Fruit fly (Drosophila melanogaster) whole organism: ENCODE data around the gene Arts.

Experiments used
- CG8478 ChIP-seq: fragments of >200 bp; optimal IDR thresholded peaks from 2 replicates; lab custom pipeline; 2018; ENCODE audit warnings: inconsistent platforms
- Dll ChIP-seq: fragments of >200 bp; optimal IDR thresholded peaks from 2 replicates; lab custom pipeline; 2017
- EcR ChIP-seq, 2 experiments: fragments of >200 bp; optimal IDR thresholded peaks; 2 replicates each; lab custom pipeline; 2017; ENCODE audit warnings: missing biosample characterization in 2 of 2, missing genetic modification characterization in 2 of 2, missing genetic modification reagents in 2 of 2
- pan ChIP-seq: fragments of >200 bp; optimal IDR thresholded peaks from 2 replicates; lab custom pipeline; 2017
- psq ChIP-seq: fragments of >200 bp; optimal IDR thresholded peaks from 2 replicates; lab custom pipeline; 2017
- usp ChIP-seq: fragments of >200 bp; optimal IDR thresholded peaks from 2 replicates; lab custom pipeline; 2017; ENCODE audit warnings: missing biosample characterization, missing genetic modification characterization, mixed read lengths

The Arts gene

dm6 chr3L:16580049-16580448, 22.6 kb upstream of the Arts start, which contains the start of gene nxf2:
TSS of gene nxf2 (minus strand) at chr3L:16580306.
- TF ChIP-seq usp (GFP tag; lab: Kevin White, UChicago) (no peak), psq (lab: Kevin White, UChicago) (no peak), pan (no peak), EcR (GFP tag; optimal IDR thresholded peaks at IDR 0.05; lab: Kevin White, UChicago) (no peak), Dll (lab: Kevin White, UChicago) (no peak), CG8478 (lab: Kevin White, UChicago) (no peak)

dm6 chr3L:16581201-16581705, 21.4 kb upstream of the Arts start, which contains the start of gene Smn:
TSS of gene Smn (minus strand) at chr3L:16581547.
- TF ChIP-seq psq (lab: Kevin White, UChicago) (no peak), pan (no peak), CG8478 (lab: Kevin White, UChicago) (no peak)

dm6 chr3L:16582678-16583315, 19.9 kb upstream of the Arts start, which contains the start of gene Rpn12:
TSS of gene Rpn12 (plus strand) at chr3L:16583028.
- TF ChIP-seq Dll (lab: Kevin White, UChicago), result no peak
- TF ChIP-seq psq (lab: Kevin White, UChicago), result no peak
- TF ChIP-seq EcR (GFP tag; optimal IDR thresholded peaks at IDR 0.05; lab: Kevin White, UChicago), result no peak
- TF ChIP-seq usp (GFP tag; lab: Kevin White, UChicago), result no peak
- no peak for TF ChIP-seq pan
- TF ChIP-seq CG8478 (lab: Kevin White, UChicago), result no peak

dm6 chr3L:16584074-16584578, 18.5 kb upstream of the Arts start, which contains the start of gene UQCR-C2:
TSS of gene UQCR-C2 (plus strand) at chr3L:16584124.
- TF ChIP-seq usp (GFP tag; lab: Kevin White, UChicago), result no peak
- no peak for TF ChIP-seq Dll (lab: Kevin White, UChicago)

- TF ChIP-seq CG8478 (lab: Kevin White, UChicago) (no peak), pan (no peak), psq (lab: Kevin White, UChicago) (no peak), Dll (lab: Kevin White, UChicago) (no peak), EcR (GFP tag; optimal IDR thresholded peaks at IDR 0.05; lab: Kevin White, UChicago) (no peak), usp (GFP tag; lab: Kevin White, UChicago) (no peak)
Observed at dm6 chr3L:16586989-16587388, 15.7 kb upstream of the Arts start, which contains the start of the genes Syx8 and CG32163. TSS of gene Syx8 (minus strand) at chr3L:16587057. TSS of gene CG32163 (plus strand) at chr3L:16587157.

dm6 chr3L:16587994-16588622, 14.5 kb upstream of the Arts start:
- no peak for TF ChIP-seq psq (lab: Kevin White, UChicago)

- TF ChIP-seq pan, result no peak
- no peak for TF ChIP-seq psq (lab: Kevin White, UChicago)
- no peak for TF ChIP-seq EcR (GFP tag; optimal IDR thresholded peaks at IDR 0.05; lab: Kevin White, UChicago)
- TF ChIP-seq CG8478 (lab: Kevin White, UChicago), result no peak
Observed at dm6 chr3L:16590860-16591259, 11.8 kb upstream of the Arts start, which contains the start of gene tra. TSS of gene tra (minus strand) at chr3L:16591050.

- TF ChIP-seq psq (lab: Kevin White, UChicago), result no peak
Observed at dm6 chr3L:16594922-16595518, 7.6 kb upstream of the Arts start, which contains the start of the genes spd-2 and Apl. TSS of gene spd-2 (minus strand) at chr3L:16595014. TSS of gene Apl (plus strand) at chr3L:16595181.

- TF ChIP-seq Dll (lab: Kevin White, UChicago) (no peak), psq (lab: Kevin White, UChicago) (no peak), EcR (GFP tag; optimal IDR thresholded peaks at IDR 0.05; lab: Kevin White, UChicago) (no peak), usp (GFP tag; lab: Kevin White, UChicago) (no peak), pan (no peak), CG8478 (lab: Kevin White, UChicago) (no peak)
Observed at dm6 chr3L:16609120-16609519, 6.5 kb downstream of the Arts start, which contains the start of gene CG4098. TSS of gene CG4098 (minus strand) at chr3L:16609347.

dm6 chr3L:16610201-16610600, 7.5 kb downstream of the Arts start, which contains the start of gene Prosbeta6:
TSS of gene Prosbeta6 (minus strand) at chr3L:16610418.
- TF ChIP-seq usp (GFP tag; lab: Kevin White, UChicago) (no peak), CG8478 (lab: Kevin White, UChicago) (no peak), Dll (lab: Kevin White, UChicago) (no peak), pan (no peak), psq (lab: Kevin White, UChicago) (no peak), EcR (GFP tag; optimal IDR thresholded peaks at IDR 0.05; lab: Kevin White, UChicago) (no peak)

- TF ChIP-seq CG8478 (lab: Kevin White, UChicago) (no peak), pan (no peak)
Observed at dm6 chr3L:16612152-16612551, 9.5 kb downstream of the Arts start, which contains the start of gene CG4101. TSS of gene CG4101 (plus strand) at chr3L:16612486.

- TF ChIP-seq usp (GFP tag; lab: Kevin White, UChicago) (no peak), CG8478 (lab: Kevin White, UChicago) (no peak), psq (lab: Kevin White, UChicago) (no peak), EcR (GFP tag; optimal IDR thresholded peaks at IDR 0.05; lab: Kevin White, UChicago) (no peak), pan (no peak), Dll (lab: Kevin White, UChicago) (no peak)
Observed at dm6 chr3L:16612972-16613371, 10.3 kb downstream of the Arts start.
